Worm (Caenorhabditis elegans) whole organism, dauer: ENCODE measurements around the gene lips-9.

Experiments
- unc-62 ChIP-seq: sonication (generic microtip); optimal IDR thresholded peaks from 2 replicates; lab custom pipeline; 2017; ENCODE audit warnings: missing biosample characterization, missing genetic modification reagents, missing genetic modification characterization

lips-9 gene

DNA sequence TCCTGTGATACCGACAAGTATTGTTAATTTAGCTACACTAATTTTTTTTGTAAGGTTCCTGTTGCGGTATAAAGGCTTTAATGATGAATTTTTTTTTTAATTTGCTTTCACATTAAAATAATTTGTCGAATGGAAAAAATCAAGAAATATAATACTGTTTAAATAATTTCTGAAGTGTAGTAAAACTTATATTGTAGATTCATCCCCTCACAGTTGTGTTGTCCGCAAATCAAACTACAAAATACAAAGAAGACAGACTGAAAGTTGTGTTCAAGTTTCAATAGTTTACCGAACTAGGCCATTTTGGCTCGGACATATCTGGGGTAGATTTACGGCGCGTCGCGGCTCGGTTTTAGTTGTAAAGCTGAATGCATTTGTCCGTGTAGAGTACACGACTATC lies 37.8 kb downstream of the lips-9 start:
- TF ChIP-seq unc-62: no peak

DNA sequence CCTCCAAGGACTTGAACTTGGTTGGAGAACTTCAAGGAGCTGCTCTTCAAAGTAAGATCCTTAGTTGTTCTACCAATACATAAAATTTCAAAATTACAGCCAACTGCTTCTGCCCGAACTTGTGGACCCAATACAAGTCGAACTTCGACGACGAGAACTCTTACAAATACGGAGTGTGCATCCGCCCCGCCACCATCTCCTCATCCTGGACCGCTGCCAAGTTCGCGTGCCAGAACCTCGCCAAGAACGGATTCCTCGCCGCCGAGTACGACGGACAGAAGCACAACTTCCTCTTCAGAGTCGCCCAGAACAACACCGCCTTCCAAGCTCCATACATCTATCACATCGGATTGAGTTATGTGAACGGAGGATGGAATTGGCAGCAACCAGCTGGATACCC lies 38.5 kb downstream of the lips-9 start:
- TF ChIP-seq unc-62: no peak

DNA sequence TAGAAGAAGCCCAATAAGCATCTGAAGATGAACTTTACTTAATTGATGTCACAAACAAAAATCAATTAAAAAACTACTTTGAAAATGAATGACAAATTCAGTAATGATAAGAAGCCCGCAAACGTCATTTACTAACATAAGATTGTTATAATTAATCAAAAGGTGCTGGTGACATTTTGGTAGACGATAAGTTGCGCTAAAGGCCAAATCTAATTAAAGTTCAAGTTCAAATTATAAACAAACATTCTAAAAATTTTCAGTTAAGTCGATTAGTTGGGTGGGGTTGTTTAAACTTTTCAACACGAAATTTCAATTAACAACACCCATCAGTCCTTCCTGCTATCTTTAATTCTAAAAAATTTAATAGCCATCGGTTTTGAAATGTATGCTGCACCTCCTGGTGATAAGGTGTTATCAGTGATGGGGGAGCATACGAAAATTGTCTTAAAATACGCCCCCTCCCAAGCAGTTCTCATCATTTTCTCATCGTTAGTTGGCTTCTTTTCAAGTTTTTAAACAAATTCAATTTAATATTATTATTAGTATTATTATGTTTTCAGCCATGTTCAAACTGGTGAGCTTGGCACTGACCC lies 40.0 kb downstream of the lips-9 start, which contains the start of the genes clec-62 and clec-63:
Gene clec-62 (minus strand): TSS at position 51 of the 593 bp plus-strand sequence.
Gene clec-63 (plus strand): TSS at position 561 of the 593 bp plus-strand sequence.
- no peak for TF ChIP-seq unc-62

DNA sequence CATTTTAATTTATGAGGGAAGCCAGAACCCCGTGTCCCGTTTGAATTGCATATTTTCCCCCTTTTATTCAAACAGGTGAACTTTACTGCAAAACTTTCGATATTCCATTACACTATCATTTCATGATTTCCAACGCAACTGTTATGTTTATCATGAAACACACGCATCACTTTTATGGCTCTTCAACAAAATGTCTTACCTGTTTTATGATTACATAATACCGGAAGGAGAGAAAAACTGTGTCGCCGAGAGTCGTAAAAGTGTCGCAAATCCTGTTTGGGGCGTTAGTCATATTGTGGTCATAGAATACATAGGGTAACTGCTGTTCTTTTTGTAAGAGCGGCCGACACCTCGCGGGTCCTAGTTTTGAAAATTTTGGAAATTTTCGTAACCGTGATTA lies 42.8 kb downstream of the lips-9 start:
- TF ChIP-seq unc-62: no peak

- TF ChIP-seq unc-62: no peak
Measured at ce11 chrII:12888471-12888870, 46.7 kb downstream of the lips-9 start, which contains the start of gene F35C5.3. Gene F35C5.3 (plus strand): TSS chrII:12888771.

ce11 chrII:12884972-12885371 lies 50.2 kb downstream of the lips-9 start, which contains the start of gene sra-14:
Gene sra-14 (plus strand): TSS chrII:12885272.
- no peak for TF ChIP-seq unc-62
